Worm (Caenorhabditis elegans): Measurements from ENCODE around the gene Y41C4A.12.

DNA sequence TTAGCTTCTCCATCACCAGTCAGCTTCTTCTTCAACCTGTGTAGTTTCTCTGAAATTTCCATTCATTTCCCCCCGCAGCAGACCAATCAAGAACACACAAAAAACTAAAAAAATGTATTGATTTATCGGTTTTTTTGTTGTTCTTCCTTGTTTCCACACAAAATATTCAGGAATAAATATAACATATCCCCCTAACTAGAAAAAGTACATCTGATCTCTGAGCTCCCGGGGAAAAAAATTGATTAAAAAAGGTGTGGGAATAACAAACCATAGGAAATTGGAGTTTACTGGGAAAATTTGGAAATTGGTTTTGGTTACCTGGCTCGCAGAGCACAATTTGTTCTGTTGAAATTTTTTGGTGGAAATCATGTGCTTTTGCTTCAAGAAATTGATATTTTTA, 31.5 kb downstream of the Y41C4A.12 start, which contains the start of gene Y41C4A.22:
- TF ChIP-seq chd-7 (tag; optimal IDR thresholded peaks at IDR 0.05) (no peak), lin-26 (GFP tag; IDR thresholded peaks at IDR 0.05) (no peak), lsy-27 (tag; optimal IDR thresholded peaks at IDR 0.05; ENCODE audit: borderline replicate concordance, insufficient read depth) (no peak), ztf-18 (tag; optimal IDR thresholded peaks at IDR 0.05) (no peak), dox-1 (GFP tag; IDR thresholded peaks at IDR 0.05) (no peak), snpc-4 (GFP tag; optimal IDR thresholded peaks at IDR 0.05) (no peak), snpc-4 (tag; optimal IDR thresholded peaks at IDR 0.05) (no peak), rcor-1 (GFP tag; IDR thresholded peaks at IDR 0.05) (no peak), ccch-3 (GFP tag; optimal IDR thresholded peaks at IDR 0.05) (no peak), ceh-27 (GFP tag; optimal IDR thresholded peaks at IDR 0.05) (no peak), die-1 (tag; optimal IDR thresholded peaks at IDR 0.05) (no peak), lag-1 (GFP tag; IDR thresholded peaks at IDR 0.05) (no peak)

All from whole organism, young adult.